Fruit fly (Drosophila melanogaster): Measurements from ENCODE around the gene CG33116.

The CG33116 gene

dm6 chr2L:19543010-19543564 is 9.8 kb downstream of the CG33116 start (continued):
- no peak for TF ChIP-seq CG31627 (GFP tag; optimal IDR thresholded peaks at IDR 0.05)

DNA sequence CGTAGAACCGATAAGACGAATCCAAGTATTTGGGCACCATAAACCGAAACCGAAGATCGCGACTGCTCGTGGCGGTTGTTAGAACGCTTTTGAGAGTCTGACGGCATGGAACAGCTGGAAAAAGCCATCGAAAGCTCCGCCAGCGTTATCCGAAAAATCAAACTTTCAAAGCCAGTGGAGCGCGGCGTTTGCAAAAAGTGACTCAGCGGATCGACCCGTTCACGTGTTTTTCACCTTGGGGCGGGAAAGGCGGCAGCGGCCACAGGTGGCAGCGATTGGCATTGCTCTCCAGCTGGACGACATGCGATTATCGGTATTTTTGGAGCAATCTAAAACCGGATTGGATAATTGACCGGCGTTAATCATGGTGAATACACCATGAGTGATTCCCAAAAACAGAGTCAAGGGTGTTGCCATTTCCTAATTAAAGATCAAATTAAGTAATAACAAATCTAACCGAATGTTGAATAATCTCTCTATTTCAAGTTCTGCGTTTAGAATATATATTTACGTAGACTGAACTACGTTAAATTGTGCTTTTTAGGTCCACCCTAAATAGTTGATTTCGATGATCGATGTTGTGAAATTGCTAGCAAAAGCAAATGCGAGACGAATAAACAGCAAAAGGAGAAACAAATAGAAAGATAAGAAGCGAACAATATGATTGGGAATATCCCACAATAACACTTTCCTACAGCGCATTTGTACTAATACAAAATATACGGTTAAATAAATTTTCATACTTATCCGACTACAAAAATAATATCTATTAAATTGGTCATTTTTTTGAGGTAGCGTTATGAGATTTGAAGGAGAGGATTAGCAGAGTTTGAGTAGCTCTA is 13.8 kb downstream of the CG33116 start, which contains the start of gene CG10337:
Gene CG10337, minus strand, starts transcription at position 91 of the 842 bp plus-strand sequence.
- no peak for TF ChIP-seq achi (GFP tag; optimal IDR thresholded peaks at IDR 0.05)
- no peak for TF ChIP-seq Eip75B (GFP tag; optimal IDR thresholded peaks at IDR 0.05)
- TF ChIP-seq Blimp-1 (GFP tag; optimal IDR thresholded peaks at IDR 0.05): no peak
- TF ChIP-seq CG6854 (GFP tag; optimal IDR thresholded peaks at IDR 0.05): no peak
- TF ChIP-seq CG6792 (GFP tag; optimal IDR thresholded peaks at IDR 0.05): no peak
- no peak for TF ChIP-seq Sox15 (GFP tag; optimal IDR thresholded peaks at IDR 0.05)
- TF ChIP-seq fd85E (GFP tag; optimal IDR thresholded peaks at IDR 0.05): no peak
- TF ChIP-seq CG1621 (tag; optimal IDR thresholded peaks at IDR 0.05): no peak
- TF ChIP-seq Eip78C (GFP tag): peak; percentile 84
- no peak for TF ChIP-seq cyc (GFP tag; optimal IDR thresholded peaks at IDR 0.05)
- TF ChIP-seq CG7368 (GFP tag; optimal IDR thresholded peaks at IDR 0.05): no peak
- no peak for TF ChIP-seq CG3032 (tag; optimal IDR thresholded peaks at IDR 0.05)
- TF ChIP-seq lz (GFP tag; optimal IDR thresholded peaks at IDR 0.05): peak; percentile 7
- no peak for TF ChIP-seq CG11294 (GFP tag; IDR thresholded peaks at IDR 0.05)
- peak; percentile 5 for TF ChIP-seq Hr39 (GFP tag; optimal IDR thresholded peaks at IDR 0.05)
- TF ChIP-seq fd59A (GFP tag; optimal IDR thresholded peaks at IDR 0.05): no peak
- no peak for TF ChIP-seq Sox14 (GFP tag; optimal IDR thresholded peaks at IDR 0.05)
- TF ChIP-seq net (GFP tag; optimal IDR thresholded peaks at IDR 0.05): peak; percentile 17
- no peak for TF ChIP-seq Lpt (GFP tag; optimal IDR thresholded peaks at IDR 0.05)
- peak; percentile 42; the same call in 1 of the 3 replicates for TF ChIP-seq CG6163 (GFP tag; IDR thresholded peaks at IDR 0.05)
- TF ChIP-seq CG8319 (GFP tag; optimal IDR thresholded peaks at IDR 0.05): no peak
- no peak for TF ChIP-seq CG10669 (GFP tag; optimal IDR thresholded peaks at IDR 0.05)
- no peak for TF ChIP-seq CG31627 (GFP tag; optimal IDR thresholded peaks at IDR 0.05)
- peak; percentile 19 for TF ChIP-seq dsx (GFP tag; optimal IDR thresholded peaks at IDR 0.05; ENCODE audit: poor library complexity, severe bottlenecking)
- no peak for TF ChIP-seq dac (GFP tag; optimal IDR thresholded peaks at IDR 0.05)
- no peak for TF ChIP-seq CG6808 (GFP tag; optimal IDR thresholded peaks at IDR 0.05)
- TF ChIP-seq OdsH (GFP tag; optimal IDR thresholded peaks at IDR 0.05): peak; percentile 9
- peak; percentile 55 for TF ChIP-seq vri (GFP tag; optimal IDR thresholded peaks at IDR 0.05)
- TF ChIP-seq eg (GFP tag; IDR thresholded peaks at IDR 0.05): peak; percentile 44; the same call in 1 of the 3 replicates
- no peak for TF ChIP-seq salr (GFP tag; optimal IDR thresholded peaks at IDR 0.05)
- TF ChIP-seq CG15336 (GFP tag; IDR thresholded peaks at IDR 0.05): peak; percentile 52
- TF ChIP-seq Met (GFP tag; optimal IDR thresholded peaks at IDR 0.05): peak; percentile 38
- TF ChIP-seq CG11902 (GFP tag; optimal IDR thresholded peaks at IDR 0.05): no peak
- TF ChIP-seq Eip93F (GFP tag; optimal IDR thresholded peaks at IDR 0.05): no peak
- peak; percentile 25 for TF ChIP-seq CG3919 (GFP tag; optimal IDR thresholded peaks at IDR 0.05)
- no peak for TF ChIP-seq CG4318 (GFP tag; optimal IDR thresholded peaks at IDR 0.05)
- no peak for TF ChIP-seq CG6276 (GFP tag; optimal IDR thresholded peaks at IDR 0.05)
- TF ChIP-seq Gug (GFP tag; IDR thresholded peaks at IDR 0.05): no peak
- no peak for TF ChIP-seq pdm3 (GFP tag; optimal IDR thresholded peaks at IDR 0.05)
- TF ChIP-seq CG9139 (GFP tag; optimal IDR thresholded peaks at IDR 0.05): no peak
- peak; percentile 12 for TF ChIP-seq acj6 (GFP tag; optimal IDR thresholded peaks at IDR 0.05)
- peak; percentile 72 for TF ChIP-seq svp (GFP tag)
- peak; percentile 8 for TF ChIP-seq Ets96B (tag; optimal IDR thresholded peaks at IDR 0.05)
- TF ChIP-seq CG10631 (GFP tag; optimal IDR thresholded peaks at IDR 0.05): no peak
- peak; percentile 36; the same call in 1 of the 3 replicates for TF ChIP-seq CG8119 (GFP tag; IDR thresholded peaks at IDR 0.05)
- no peak for TF ChIP-seq Hr38 (GFP tag; optimal IDR thresholded peaks at IDR 0.05)
- TF ChIP-seq fkh (GFP tag; optimal IDR thresholded peaks at IDR 0.05): peak; percentile 87
- TF ChIP-seq Sox102F (GFP tag; optimal IDR thresholded peaks at IDR 0.05): peak; percentile 19
